Fruit fly (Drosophila melanogaster) Kc167 (cell line): ENCODE measurements around the gene ast.

Source experiments
- Myc ChIP-seq: fragments of >200 bp; optimal IDR thresholded peaks from 2 replicates; lab custom pipeline; 2017; ENCODE audit warnings: missing external identifiers
- Sin3A ChIP-seq: fragments of >200 bp; optimal IDR thresholded peaks from 2 replicates; lab custom pipeline; 2018; ENCODE audit warnings: missing external identifiers
- h ChIP-seq: fragments of >200 bp; optimal IDR thresholded peaks from 3 replicates; lab custom pipeline; 2018; ENCODE audit warnings: missing external identifiers
- insv ChIP-seq: fragments of >200 bp; optimal IDR thresholded peaks from 3 replicates; lab custom pipeline; 2018; ENCODE audit warnings: missing external identifiers
- psq ChIP-seq: fragments of >200 bp; optimal IDR thresholded peaks from 2 replicates; lab custom pipeline; 2017; ENCODE audit warnings: missing external identifiers
- ttk ChIP-seq: sonication (Bioruptor generic); optimal IDR thresholded peaks from 2 replicates; lab custom pipeline; 2017; ENCODE audit warnings: missing external identifiers

Gene ast

DNA sequence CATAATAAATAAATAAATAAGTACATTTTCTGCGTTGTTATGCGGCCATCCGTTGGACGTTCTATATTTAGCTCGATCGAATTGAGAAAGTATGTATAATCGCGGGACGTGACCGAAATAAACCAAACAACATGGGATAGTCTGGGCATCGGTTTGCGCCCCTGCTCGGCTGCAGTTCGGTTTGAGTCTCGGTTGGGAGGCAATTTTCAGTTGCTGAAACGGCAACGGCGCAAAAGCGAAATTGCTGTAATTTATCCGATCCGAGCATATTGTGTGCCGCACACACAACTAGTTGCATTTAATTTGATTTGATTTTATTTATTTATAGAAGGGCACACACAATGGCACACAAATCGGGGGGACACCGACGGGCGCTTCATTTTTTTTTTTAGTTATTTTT lies 40.4 kb downstream of the ast start:
- TF ChIP-seq ttk (lab: Kevin White, UChicago) (no peak), Myc (lab: Kevin White, UChicago) (no peak), h (lab: Kevin White, UChicago) (no peak), insv (lab: Kevin White, UChicago) (no peak), psq (lab: Kevin White, UChicago) (no peak), Sin3A (lab: Kevin White, UChicago) (no peak)

- no peak for TF ChIP-seq insv (lab: Kevin White, UChicago)
- no peak for TF ChIP-seq psq (lab: Kevin White, UChicago)
- TF ChIP-seq h (lab: Kevin White, UChicago), result no peak
- TF ChIP-seq ttk (lab: Kevin White, UChicago), result no peak
- no peak for TF ChIP-seq Sin3A (lab: Kevin White, UChicago)
- no peak for TF ChIP-seq Myc (lab: Kevin White, UChicago)
These were observed 41.4 kb downstream of the ast start for dm6 chr2L:1118880-1119809.

- no peak for TF ChIP-seq Myc (lab: Kevin White, UChicago)
- no peak for TF ChIP-seq insv (lab: Kevin White, UChicago)
- no peak for TF ChIP-seq Sin3A (lab: Kevin White, UChicago)
- TF ChIP-seq psq (lab: Kevin White, UChicago), result no peak
- TF ChIP-seq h (lab: Kevin White, UChicago), result no peak
- TF ChIP-seq ttk (lab: Kevin White, UChicago), result no peak
These were observed 42.6 kb downstream of the ast start for dm6 chr2L:1120206-1120902.

dm6 chr2L:1121942-1122710 lies 44.4 kb downstream of the ast start:
- TF ChIP-seq insv (lab: Kevin White, UChicago) (no peak), ttk (lab: Kevin White, UChicago) (no peak), Myc (lab: Kevin White, UChicago) (no peak), h (lab: Kevin White, UChicago) (no peak), Sin3A (lab: Kevin White, UChicago) (no peak), psq (lab: Kevin White, UChicago) (no peak)

- TF ChIP-seq ttk (lab: Kevin White, UChicago) (no peak), insv (lab: Kevin White, UChicago) (no peak), Sin3A (lab: Kevin White, UChicago) (no peak), Myc (lab: Kevin White, UChicago) (no peak), psq (lab: Kevin White, UChicago) (no peak), h (lab: Kevin White, UChicago) (no peak)
These were observed 44.9 kb downstream of the ast start for dm6 chr2L:1122711-1122960.

DNA sequence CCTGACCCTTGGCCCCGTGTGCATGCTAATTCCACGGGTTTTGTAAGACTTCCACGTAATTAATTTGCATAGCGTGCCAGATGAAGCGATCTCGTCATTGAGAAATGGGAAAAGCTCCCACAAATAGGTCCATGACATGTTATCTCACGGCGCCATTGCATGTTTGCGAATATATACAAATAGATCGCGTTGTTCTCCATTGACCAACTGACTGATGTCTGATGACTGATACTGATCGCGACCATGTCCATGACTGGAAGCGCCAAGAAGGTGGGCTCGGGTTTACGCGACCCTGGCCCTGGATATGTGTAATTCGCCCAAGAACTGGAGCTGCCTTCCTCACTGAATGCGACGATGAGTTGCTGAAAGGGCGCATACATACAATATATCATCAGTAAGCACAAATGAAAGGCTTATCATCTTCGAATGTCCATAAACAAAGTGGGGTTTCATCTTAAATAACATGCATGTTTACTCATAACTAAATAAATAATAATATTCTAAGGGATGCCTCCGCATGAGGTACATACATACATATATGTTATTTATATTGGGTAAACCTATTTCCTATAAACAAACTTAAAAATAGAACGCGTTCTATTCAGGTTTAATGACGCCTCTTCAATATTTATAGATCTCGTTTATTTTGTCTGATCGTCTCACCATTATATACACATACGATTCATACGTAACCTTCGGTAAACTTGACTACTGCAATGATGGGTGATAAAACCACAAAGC lies 45.5 kb downstream of the ast start:
- TF ChIP-seq h (lab: Kevin White, UChicago) (no peak), Myc (lab: Kevin White, UChicago) (no peak), psq (lab: Kevin White, UChicago) (no peak), insv (lab: Kevin White, UChicago) (no peak), Sin3A (lab: Kevin White, UChicago) (no peak)

DNA sequence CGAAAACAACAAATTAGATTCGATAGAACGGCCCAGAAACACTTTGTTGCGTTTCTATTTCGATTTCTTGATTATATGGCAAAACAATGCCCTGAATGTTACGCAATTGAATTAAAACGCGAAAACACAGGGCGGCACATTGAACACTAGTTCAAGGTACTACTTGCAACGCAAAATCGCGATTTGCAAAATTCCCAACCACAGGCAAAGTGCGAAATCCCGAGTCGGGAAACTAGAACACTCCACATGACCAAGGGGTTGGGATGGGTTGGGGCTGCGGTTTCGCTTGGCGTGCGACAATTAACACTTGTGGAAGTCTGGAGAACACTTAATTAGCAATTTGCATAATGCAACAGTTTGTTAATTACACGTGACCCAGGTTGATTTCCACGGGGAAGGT lies 46.5 kb downstream of the ast start:
- no peak for TF ChIP-seq psq (lab: Kevin White, UChicago)
- no peak for TF ChIP-seq Sin3A (lab: Kevin White, UChicago)
- TF ChIP-seq h (lab: Kevin White, UChicago), result no peak
- TF ChIP-seq insv (lab: Kevin White, UChicago), result no peak
- TF ChIP-seq ttk (lab: Kevin White, UChicago), result no peak
- TF ChIP-seq Myc (lab: Kevin White, UChicago), result no peak

dm6 chr2L:1125437-1125836 lies 47.7 kb downstream of the ast start:
- TF ChIP-seq ttk (lab: Kevin White, UChicago), result no peak
- no peak for TF ChIP-seq Myc (lab: Kevin White, UChicago)
- no peak for TF ChIP-seq insv (lab: Kevin White, UChicago)
- no peak for TF ChIP-seq Sin3A (lab: Kevin White, UChicago)

DNA sequence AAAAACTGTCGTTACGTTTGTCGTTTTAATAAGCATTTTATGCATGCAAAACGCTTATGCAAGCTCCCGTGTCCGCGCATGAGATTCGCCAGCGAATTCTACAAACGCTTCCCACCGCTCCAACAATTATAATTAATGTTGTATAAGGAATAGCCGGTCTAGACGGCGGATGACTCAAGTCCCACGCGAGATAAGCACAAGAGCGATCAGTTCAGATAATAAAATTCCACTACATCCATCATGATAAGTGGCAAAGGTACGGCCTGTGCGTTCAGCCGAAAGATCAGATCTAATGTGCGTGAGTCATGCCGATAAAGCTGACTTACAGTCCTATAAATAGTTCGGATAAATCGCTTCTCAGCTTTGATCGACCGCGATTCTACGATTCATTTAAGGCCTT lies 48.8 kb downstream of the ast start:
- TF ChIP-seq Sin3A (lab: Kevin White, UChicago) (no peak), ttk (lab: Kevin White, UChicago) (no peak), h (lab: Kevin White, UChicago) (no peak), psq (lab: Kevin White, UChicago) (no peak), insv (lab: Kevin White, UChicago) (no peak), Myc (lab: Kevin White, UChicago) (no peak)

DNA sequence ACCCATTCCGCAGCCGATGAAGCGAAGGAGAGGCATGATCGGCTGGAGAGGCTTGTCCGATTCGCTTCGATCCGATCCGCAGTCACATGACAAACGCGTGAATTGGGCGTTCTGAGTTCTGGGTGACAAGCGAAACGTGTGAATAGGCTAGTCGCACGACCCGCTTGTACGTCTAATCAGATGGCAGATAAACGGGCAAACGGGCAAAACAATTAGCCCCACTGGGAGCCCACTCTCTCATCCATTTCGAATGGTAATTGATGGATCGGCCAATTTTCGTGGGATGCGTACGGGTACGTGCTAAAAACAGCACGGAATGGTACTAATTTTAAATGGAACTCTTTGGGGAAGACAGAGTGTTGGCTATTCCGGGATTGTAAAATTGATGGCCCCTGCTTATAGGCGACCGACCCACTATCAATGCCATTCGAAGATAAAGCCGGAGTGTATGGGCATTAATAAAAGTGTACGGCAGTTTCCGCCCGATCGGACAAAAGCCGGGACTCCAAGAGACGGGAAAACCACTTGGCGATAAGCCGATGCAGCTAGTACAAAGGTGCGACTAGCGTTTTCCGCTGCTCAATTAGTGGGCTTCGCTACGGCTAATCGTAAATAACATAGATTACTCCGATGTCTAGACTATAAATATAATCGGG lies 49.8 kb downstream of the ast start:
- TF ChIP-seq insv (lab: Kevin White, UChicago) (no peak), h (lab: Kevin White, UChicago) (no peak), psq (lab: Kevin White, UChicago) (no peak), Myc (lab: Kevin White, UChicago) (no peak), ttk (lab: Kevin White, UChicago) (no peak), Sin3A (lab: Kevin White, UChicago) (no peak)
